Worm (Caenorhabditis elegans) whole organism, L4 larva: ENCODE results near the gene sre-7.

ENCODE experiments used
- D1046.2 ChIP-seq: fragments of 200-800 bp; sonication (Bioruptor generic); IDR thresholded peaks from 2 replicates; pipeline ENCODE4 v1.3.6; 2022; ENCODE audit warnings: missing genetic modification characterization, missing compliant biosample characterization
- F26F4.8 ChIP-seq: fragments of 200-800 bp; sonication (Bioruptor generic); conservative IDR thresholded peaks from 2 replicates; pipeline ENCODE4 v1.3.6; 2022; ENCODE audit warnings: missing genetic modification characterization, missing compliant biosample characterization
- F49E8.2 ChIP-seq: sonication (generic microtip); optimal IDR thresholded peaks from 2 replicates; lab custom pipeline; 2016; ENCODE audit warnings: missing compliant biosample characterization, mild to moderate bottlenecking, missing genetic modification characterization, borderline replicate concordance
- Y105C5A.15 ChIP-seq: fragments of 200-800 bp; sonication (Bioruptor generic); IDR thresholded peaks from 2 replicates; pipeline ENCODE4 v1.3.6; 2022; ENCODE audit warnings: missing genetic modification characterization, missing compliant biosample characterization
- ZK337.2 ChIP-seq: fragments of 200-800 bp; sonication (Bioruptor generic); IDR thresholded peaks from 2 replicates; pipeline ENCODE4 v1.3.6; 2022; ENCODE audit warnings: missing genetic modification reagents, missing genetic modification characterization, missing compliant biosample characterization
- ZK546.5 ChIP-seq, 2 experiments: sonication (generic microtip); optimal IDR thresholded peaks; 2 replicates each; lab custom pipeline; 2017; ENCODE audit warnings: missing biosample characterization in 2 of 2, missing genetic modification characterization in 2 of 2
- aly-2 ChIP-seq: sonication (generic microtip); optimal IDR thresholded peaks from 2 replicates; lab custom pipeline; 2018; ENCODE audit warnings: missing biosample characterization, missing genetic modification characterization
- arid-1 ChIP-seq: fragments of 200-800 bp; sonication (Bioruptor generic); conservative IDR thresholded peaks from 2 replicates; pipeline ENCODE4 v1.3.6; 2022; ENCODE audit warnings: missing genetic modification reagents, missing genetic modification characterization, missing compliant biosample characterization
- attf-4 ChIP-seq: sonication (generic microtip); optimal IDR thresholded peaks from 3 replicates; lab custom pipeline; 2017; ENCODE audit warnings: missing biosample characterization, missing genetic modification characterization
- ceh-28 ChIP-seq: fragments of 150-350 bp; optimal IDR thresholded peaks from 2 replicates; lab custom pipeline; 2014; ENCODE audit warnings: missing biosample characterization, missing genetic modification reagents, missing genetic modification characterization
- ceh-32 ChIP-seq: sonication (generic microtip); optimal IDR thresholded peaks from 2 replicates; lab custom pipeline; 2016; ENCODE audit warnings: mild to moderate bottlenecking, missing genetic modification characterization, missing compliant biosample characterization; ENCODE audit not compliant: poor library complexity
- ceh-44 ChIP-seq: fragments of 200-800 bp; sonication (Bioruptor generic); IDR thresholded peaks from 2 replicates; pipeline ENCODE4 v1.3.6; 2022; ENCODE audit warnings: missing genetic modification reagents, missing genetic modification characterization, missing compliant biosample characterization
- cey-2 ChIP-seq: sonication (generic microtip); optimal IDR thresholded peaks from 3 replicates; lab custom pipeline; 2017; ENCODE audit warnings: missing genetic modification characterization, mild to moderate bottlenecking, missing compliant biosample characterization, antibody characterized with exemption, borderline replicate concordance; ENCODE audit not compliant: insufficient read depth
- ctbp-1 ChIP-seq: fragments of 200-800 bp; sonication (Bioruptor generic); IDR thresholded peaks from 2 replicates; pipeline ENCODE4 v1.3.6; 2022; ENCODE audit warnings: missing genetic modification reagents, missing genetic modification characterization, missing compliant biosample characterization
- daf-8 ChIP-seq: fragments of 200-800 bp; sonication (Bioruptor generic); IDR thresholded peaks from 2 replicates; pipeline ENCODE4 v1.3.6; 2022; ENCODE audit warnings: missing genetic modification characterization, missing compliant biosample characterization
- dmd-6 ChIP-seq: fragments of 200-800 bp; sonication (Bioruptor generic); IDR thresholded peaks from 2 replicates; pipeline ENCODE4 v1.3.6; 2022; ENCODE audit warnings: missing genetic modification reagents, missing genetic modification characterization, missing compliant biosample characterization
- dpl-1 ChIP-seq: fragments of 150-350 bp; optimal IDR thresholded peaks from 2 replicates; lab custom pipeline; 2014; ENCODE audit warnings: missing biosample characterization, missing genetic modification reagents, missing genetic modification characterization
- duxl-1 ChIP-seq: sonication (generic microtip); optimal IDR thresholded peaks from 2 replicates; lab custom pipeline; 2016; ENCODE audit warnings: mild to moderate bottlenecking, missing genetic modification characterization, moderate library complexity, missing compliant biosample characterization; ENCODE audit not compliant: poor library complexity
- dve-1 ChIP-seq: sonication (generic microtip); optimal IDR thresholded peaks from 2 replicates; lab custom pipeline; 2017; ENCODE audit warnings: antibody characterized with exemption, mild to moderate bottlenecking, missing genetic modification characterization, missing compliant biosample characterization; ENCODE audit not compliant: insufficient read depth
- egl-27 ChIP-seq: sonication (generic microtip); optimal IDR thresholded peaks from 3 replicates; lab custom pipeline; 2017; ENCODE audit warnings: missing biosample characterization, missing genetic modification reagents, missing genetic modification characterization
- egl-43 ChIP-seq: fragments of 200-800 bp; sonication (Bioruptor generic); IDR thresholded peaks from 2 replicates; pipeline ENCODE4 v1.3.6; 2022; ENCODE audit warnings: missing genetic modification reagents, missing genetic modification characterization, missing compliant biosample characterization
- fkh-10 ChIP-seq: fragments of 150-350 bp; optimal IDR thresholded peaks from 2 replicates; lab custom pipeline; 2014; ENCODE audit warnings: missing biosample characterization, missing genetic modification reagents, missing genetic modification characterization
- hlh-11 ChIP-seq: fragments of 200-800 bp; sonication (Bioruptor generic); optimal IDR thresholded peaks from 2 replicates; lab custom pipeline; 2018; ENCODE audit warnings: mild to moderate bottlenecking, missing genetic modification characterization, missing compliant biosample characterization
- hmg-1.1 ChIP-seq: fragments of 200-800 bp; sonication (Bioruptor generic); IDR thresholded peaks from 2 replicates; pipeline ENCODE4 v1.3.6; 2022; ENCODE audit warnings: missing genetic modification reagents, missing genetic modification characterization, missing compliant biosample characterization
- jun-1 ChIP-seq: fragments of 150-350 bp; optimal IDR thresholded peaks from 2 replicates; lab custom pipeline; 2014; ENCODE audit warnings: missing biosample characterization, missing genetic modification reagents, missing genetic modification characterization
- lin-13 ChIP-seq: fragments of 150-350 bp; optimal IDR thresholded peaks from 2 replicates; lab custom pipeline; 2014; ENCODE audit warnings: missing biosample characterization, missing genetic modification reagents, missing genetic modification characterization
- lin-15B ChIP-seq: fragments of 150-350 bp; sonication (generic microtip); optimal IDR thresholded peaks from 3 replicates; lab custom pipeline; 2014; ENCODE audit warnings: missing biosample characterization, missing genetic modification characterization
- lin-38 ChIP-seq: fragments of 200-800 bp; sonication (Bioruptor generic); IDR thresholded peaks from 2 replicates; pipeline ENCODE4 v1.3.6; 2022; ENCODE audit warnings: missing genetic modification reagents, missing genetic modification characterization, missing compliant biosample characterization
- madf-5 ChIP-seq, 2 experiments: fragments of 200-800 bp; sonication (Bioruptor generic); IDR thresholded peaks; 2 replicates each; pipeline ENCODE4 v1.3.6; 2022; ENCODE audit warnings: missing compliant biosample characterization in 2 of 2, missing genetic modification characterization in 2 of 2
- mdl-1 ChIP-seq, 2 experiments: fragments of 150-350 bp in 1 of 2; sonication (generic microtip) in 1 of 2; optimal IDR thresholded peaks; 2 replicates each; lab custom pipeline; 2014 to 2017; ENCODE audit warnings: missing biosample characterization in 2 of 2, missing genetic modification characterization in 2 of 2
- mep-1 ChIP-seq: fragments of 150-350 bp; sonication (generic microtip); optimal IDR thresholded peaks from 3 replicates; lab custom pipeline; 2014; ENCODE audit warnings: missing biosample characterization, missing genetic modification characterization
- nhr-102 ChIP-seq: sonication (generic microtip); optimal IDR thresholded peaks from 2 replicates; lab custom pipeline; 2016; ENCODE audit warnings: mild to moderate bottlenecking, missing genetic modification characterization, moderate library complexity, missing compliant biosample characterization
- nhr-28 ChIP-seq: fragments of 150-350 bp; optimal IDR thresholded peaks from 2 replicates; lab custom pipeline; 2014; ENCODE audit warnings: missing biosample characterization, missing genetic modification characterization
- nhr-41 ChIP-seq: fragments of 200-800 bp; sonication (Bioruptor generic); IDR thresholded peaks from 2 replicates; pipeline ENCODE4 v1.3.6; 2022; ENCODE audit warnings: missing genetic modification reagents, missing genetic modification characterization, missing compliant biosample characterization
- nhr-76 ChIP-seq: fragments of 150-350 bp; optimal IDR thresholded peaks from 2 replicates; lab custom pipeline; 2014; ENCODE audit warnings: missing biosample characterization, missing genetic modification characterization
- nhr-77 ChIP-seq: fragments of 150-350 bp; optimal IDR thresholded peaks from 2 replicates; lab custom pipeline; 2014; ENCODE audit warnings: missing biosample characterization, missing genetic modification characterization
- set-16 ChIP-seq: fragments of 200-800 bp; sonication (Bioruptor generic); IDR thresholded peaks from 2 replicates; pipeline ENCODE4 v1.3.6; 2022; ENCODE audit warnings: missing genetic modification reagents, missing genetic modification characterization, missing compliant biosample characterization
- tag-97 ChIP-seq: fragments of 200-800 bp; sonication (Bioruptor generic); IDR thresholded peaks from 2 replicates; pipeline ENCODE4 v1.3.6; 2022; ENCODE audit warnings: missing genetic modification characterization, missing compliant biosample characterization
- unc-130 ChIP-seq: sonication (generic microtip); optimal IDR thresholded peaks from 2 replicates; lab custom pipeline; 2016; ENCODE audit warnings: missing genetic modification reagents, missing genetic modification characterization, missing compliant biosample characterization
- unc-62 ChIP-seq, 3 experiments: fragments of 150-350 bp in 1 of 3; sonication (generic microtip); optimal IDR thresholded peaks in 2 of 3; peaks in 1 of 3; 1 replicate in 1 of 3; 2 replicates in 2 of 3; lab custom pipeline; 2014 to 2017; ENCODE audit warnings: missing biosample characterization in 3 of 3, missing genetic modification characterization in 3 of 3, missing genetic modification reagents in 3 of 3, missing genotype in 1 of 3
- vab-7 ChIP-seq: fragments of 200-800 bp; sonication (Bioruptor generic); IDR thresholded peaks from 2 replicates; pipeline ENCODE4 v1.3.6; 2022; ENCODE audit warnings: missing genetic modification reagents, missing genetic modification characterization, missing compliant biosample characterization
- zag-1 ChIP-seq: fragments of 150-350 bp; optimal IDR thresholded peaks from 2 replicates; lab custom pipeline; 2014; ENCODE audit warnings: missing biosample characterization, missing genetic modification characterization
- zfp-2 ChIP-seq: sonication (generic microtip); optimal IDR thresholded peaks from 2 replicates; lab custom pipeline; 2016; ENCODE audit warnings: mild to moderate bottlenecking, missing genetic modification characterization, missing compliant biosample characterization
- zip-11 ChIP-seq: fragments of 200-800 bp; sonication (Bioruptor generic); IDR thresholded peaks from 2 replicates; pipeline ENCODE4 v1.3.6; 2022; ENCODE audit warnings: missing genetic modification characterization, missing compliant biosample characterization
- ztf-11 ChIP-seq: fragments of 150-350 bp; optimal IDR thresholded peaks from 2 replicates; lab custom pipeline; 2014; ENCODE audit warnings: missing biosample characterization, missing genetic modification characterization
- ztf-7 ChIP-seq: fragments of 150-350 bp; optimal IDR thresholded peaks from 2 replicates; lab custom pipeline; 2014; ENCODE audit warnings: missing biosample characterization, missing genetic modification characterization

sre-7 gene

DNA sequence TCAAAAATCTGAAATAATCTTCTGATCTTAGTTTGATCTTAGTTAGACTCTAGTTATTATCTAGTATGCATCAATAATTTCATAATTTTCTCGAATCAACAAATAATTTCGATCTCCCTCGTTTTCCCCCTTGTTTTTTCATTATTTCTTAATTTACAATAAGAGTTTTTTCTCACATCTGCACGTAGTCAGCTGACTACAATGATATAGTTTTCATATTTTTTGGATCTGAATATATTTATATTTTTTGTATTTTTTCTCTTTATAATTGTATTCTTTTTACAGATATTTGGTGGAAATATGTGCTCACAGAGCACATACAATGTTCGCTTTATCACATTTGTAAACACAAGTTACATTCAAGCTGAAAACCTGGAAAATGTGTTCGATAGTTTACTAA is at the start of gene sre-7:
TSS of gene sre-7 (plus strand) at position 301 of the 400 bp plus-strand sequence.
- TF ChIP-seq lin-38 (GFP tag; lab: Robert Waterston, UW) (no peak), fkh-10 (no peak), lin-15B (tag; lab: Kevin White, UChicago) (no peak), D1046.2 (GFP tag; lab: Robert Waterston, UW) (no peak), ctbp-1 (GFP tag; lab: Robert Waterston, UW) (no peak), dpl-1 (GFP tag; lab: Kevin White, UChicago) (no peak), nhr-76 (no peak), nhr-102 (tag; lab: Kevin White, UChicago) (no peak), aly-2 (tag; lab: Kevin White, UChicago) (no peak), ceh-44 (GFP tag; lab: Robert Waterston, UW) (no peak)

- no peak for TF ChIP-seq zag-1
- 0 out of 2 replicates have a peak, but pooled peaks have one; percentile 12 for TF ChIP-seq D1046.2 (GFP tag; lab: Robert Waterston, UW)
- TF ChIP-seq egl-43, result no peak
- TF ChIP-seq hmg-1.1 (GFP tag; lab: Robert Waterston, UW), result 0 out of 2 replicates have a peak, but pooled peaks have one; percentile 26
- TF ChIP-seq lin-38 (GFP tag; lab: Robert Waterston, UW), result 0 out of 2 replicates have a peak, but pooled peaks have one; percentile 12
- peak; percentile 38; the same call in 1 of the 2 replicates for TF ChIP-seq set-16 (GFP tag; lab: Robert Waterston, UW)
- TF ChIP-seq dmd-6 (GFP tag; lab: Robert Waterston, UW), result 0 out of 2 replicates have a peak, but pooled peaks have one; percentile 14
These were observed 49.5 kb upstream of the sre-7 start for ce11 chrV:14194514-14194913.

ce11 chrV:14197651-14198050 is 46.4 kb upstream of the sre-7 start:
- no peak for TF ChIP-seq cey-2 (tag; lab: Kevin White, UChicago)
- TF ChIP-seq tag-97, result no peak
- no peak for TF ChIP-seq ceh-28 (tag; lab: Kevin White, UChicago)
- no peak for TF ChIP-seq zip-11 (GFP tag; lab: Robert Waterston, UW)
- peak; percentile 83 for TF ChIP-seq mep-1 (tag; lab: Kevin White, UChicago)
- TF ChIP-seq jun-1, result no peak
- peak; percentile 49; the same call in 1 of the 2 replicates for TF ChIP-seq arid-1 (GFP tag; lab: Robert Waterston, UW)
- peak; percentile 47 for TF ChIP-seq duxl-1 (tag; lab: Kevin White, UChicago)
- no peak for TF ChIP-seq attf-4 (tag; lab: Kevin White, UChicago)
- peak in 1 of 2 experiments; percentile 45 for TF ChIP-seq unc-62 (GFP tag; optimal IDR thresholded peaks at IDR 0.05 in 1 of 2; lab: Kevin White, UChicago)
- TF ChIP-seq unc-62 (tag; optimal IDR thresholded peaks at IDR 0.05; lab: Kevin White, UChicago), result no peak
- TF ChIP-seq madf-5 (GFP tag; IDR thresholded peaks at IDR 0.05; lab: Robert Waterston, UW), result 0 out of 4 replicates have a peak, but pooled peaks of 1 of the 2 experiments have one; percentile 33
- no peak for TF ChIP-seq daf-8
- TF ChIP-seq ZK337.2 (GFP tag; lab: Robert Waterston, UW), result 0 out of 2 replicates have a peak, but pooled peaks have one; percentile 5
- TF ChIP-seq fkh-10, result no peak
- TF ChIP-seq hlh-11 (tag; lab: Kevin White, UChicago), result peak; percentile 54
- TF ChIP-seq unc-130 (GFP tag; lab: Kevin White, UChicago), result no peak
- TF ChIP-seq ztf-7 (tag; lab: Kevin White, UChicago), result no peak
- TF ChIP-seq nhr-28 (tag; lab: Kevin White, UChicago), result peak; percentile 49
- TF ChIP-seq nhr-77, result no peak
- no peak for TF ChIP-seq egl-27 (tag; lab: Kevin White, UChicago)
- no peak for TF ChIP-seq F26F4.8
- no peak for TF ChIP-seq lin-13 (GFP tag; lab: Kevin White, UChicago)
- no peak for TF ChIP-seq nhr-41 (GFP tag; lab: Robert Waterston, UW)
- TF ChIP-seq lin-38 (GFP tag; lab: Robert Waterston, UW), result peak; percentile 29; the same call in 1 of the 2 replicates
- peak in 1 of 2 experiments; percentile 59 for TF ChIP-seq mdl-1 (tag; optimal IDR thresholded peaks at IDR 0.05; lab: Kevin White, UChicago)
- no peak for TF ChIP-seq ceh-32 (tag; lab: Kevin White, UChicago)
- TF ChIP-seq F49E8.2 (tag; lab: Kevin White, UChicago), result no peak
- TF ChIP-seq ztf-11 (tag; lab: Kevin White, UChicago), result no peak
- TF ChIP-seq ZK546.5 (tag; optimal IDR thresholded peaks at IDR 0.05; lab: Kevin White, UChicago), result no peak
- TF ChIP-seq set-16 (GFP tag; lab: Robert Waterston, UW), result no peak
- peak; percentile 23 for TF ChIP-seq dve-1 (tag; lab: Kevin White, UChicago)
- TF ChIP-seq zfp-2 (tag; lab: Kevin White, UChicago), result no peak
- no peak for TF ChIP-seq Y105C5A.15 (GFP tag; lab: Robert Waterston, UW)
- no peak for TF ChIP-seq vab-7 (GFP tag; lab: Robert Waterston, UW)
